Worm (Caenorhabditis elegans): ENCODE data around the gene ZK177.2.
A peak's percentile ranks its signal among the peaks of the same experiment; 100 is the strongest.

DNA sequence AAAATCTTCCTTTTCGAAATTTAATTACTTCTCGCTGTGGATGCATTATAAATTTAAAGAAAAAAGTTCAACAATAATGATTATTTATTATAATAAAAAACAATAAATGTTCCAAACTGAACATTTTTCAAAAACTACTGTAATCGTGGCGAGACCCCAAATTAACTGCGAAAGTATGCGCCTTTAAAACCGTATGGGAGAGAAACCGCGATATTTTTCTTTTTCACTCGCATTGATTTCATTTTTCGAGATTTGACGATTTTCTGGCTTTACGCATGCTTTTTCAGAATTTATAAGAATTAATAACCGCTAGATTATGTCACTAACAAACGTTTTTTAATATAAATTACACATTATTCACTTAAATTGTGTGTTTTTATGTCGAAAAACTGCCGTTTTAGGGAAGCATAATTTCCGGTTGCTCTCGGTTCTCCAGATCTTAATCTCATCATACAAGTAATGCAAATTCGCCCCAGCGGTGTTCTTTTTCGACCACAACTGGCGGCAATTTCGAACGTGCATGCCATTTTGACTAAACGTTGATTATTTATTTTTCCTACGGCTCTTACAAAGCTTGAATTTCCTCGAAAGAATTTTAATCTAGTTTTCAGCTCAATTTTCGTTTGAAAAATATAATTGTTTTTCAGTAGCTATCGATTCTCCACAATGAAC lies 17.9 kb upstream of the ZK177.2 start, which contains the start of gene F12A10.8:
- TF ChIP-seq pha-4 (tag; optimal IDR thresholded peaks at IDR 0.05) (no peak), ces-1 (GFP tag; optimal IDR thresholded peaks at IDR 0.05) (peak; percentile 89), mls-2 (tag; optimal IDR thresholded peaks at IDR 0.05) (no peak), M03D4.4 (tag; optimal IDR thresholded peaks at IDR 0.05) (no peak), ceh-39 (tag; optimal IDR thresholded peaks at IDR 0.05) (no peak), snpc-4 (tag; optimal IDR thresholded peaks at IDR 0.05) (no peak), flh-1 (GFP tag; optimal IDR thresholded peaks at IDR 0.05) (no peak), ceh-43 (GFP tag; optimal IDR thresholded peaks at IDR 0.05) (no peak), unc-120 (tag; optimal IDR thresholded peaks at IDR 0.05; ENCODE audit: poor library complexity, severe bottlenecking) (no peak), unc-62 (GFP tag; optimal IDR thresholded peaks at IDR 0.05) (no peak), nhr-76 (tag; optimal IDR thresholded peaks at IDR 0.05) (no peak)
